Worm (Caenorhabditis elegans): ENCODE measurements around the gene baf-1.

DNA sequence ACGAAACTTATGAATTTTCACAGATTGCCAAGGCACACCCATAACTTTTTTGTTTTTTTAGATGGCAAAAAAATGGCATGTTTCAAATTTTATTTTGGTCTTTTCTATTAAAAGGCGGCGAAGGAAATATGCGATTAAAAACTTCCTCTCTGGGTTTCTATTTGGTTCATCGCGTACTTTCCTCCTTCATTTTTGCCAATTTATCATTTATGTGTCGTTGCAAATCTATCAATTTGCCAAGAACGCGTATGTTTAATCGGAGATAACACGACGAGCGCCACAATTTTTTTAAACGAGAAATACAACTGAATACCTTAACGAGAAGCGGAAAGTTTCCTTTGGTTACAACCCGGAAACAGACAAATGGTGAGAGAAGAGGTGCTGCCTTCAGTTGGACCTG, 5.2 kb downstream of the baf-1 start:
- TF ChIP-seq ceh-18 (tag; optimal IDR thresholded peaks at IDR 0.05) = no peak
- no peak for TF ChIP-seq dve-1 (tag; optimal IDR thresholded peaks at IDR 0.05)
- TF ChIP-seq nhr-11 (tag; optimal IDR thresholded peaks at IDR 0.05) = no peak
- TF ChIP-seq lim-6 (tag; optimal IDR thresholded peaks at IDR 0.05) = no peak
- no peak for TF ChIP-seq F13H6.1 (tag; optimal IDR thresholded peaks at IDR 0.05)
- no peak for TF ChIP-seq tbx-2 (tag; optimal IDR thresholded peaks at IDR 0.05)
- no peak for TF ChIP-seq K02D7.2 (tag; optimal IDR thresholded peaks at IDR 0.05)
- no peak for TF ChIP-seq ceh-31 (tag; optimal IDR thresholded peaks at IDR 0.05)
- TF ChIP-seq tbx-7 (tag; optimal IDR thresholded peaks at IDR 0.05) = no peak
- TF ChIP-seq rnt-1 (tag; optimal IDR thresholded peaks at IDR 0.05) = no peak
- TF ChIP-seq ceh-9 (tag; optimal IDR thresholded peaks at IDR 0.05) = no peak

All from whole organism, late embryonic.